Worm (Caenorhabditis elegans): Measurements from ENCODE around the gene F21D12.3.

Gene F21D12.3

ce11 chrII:7341572-7342303 lies 17.9 kb upstream of the F21D12.3 start:
- TF ChIP-seq W03F9.2 (tag; optimal IDR thresholded peaks at IDR 0.05) (no peak), dao-5 (tag; optimal IDR thresholded peaks at IDR 0.05) (no peak), him-1 (tag; optimal IDR thresholded peaks at IDR 0.05) (no peak)

DNA sequence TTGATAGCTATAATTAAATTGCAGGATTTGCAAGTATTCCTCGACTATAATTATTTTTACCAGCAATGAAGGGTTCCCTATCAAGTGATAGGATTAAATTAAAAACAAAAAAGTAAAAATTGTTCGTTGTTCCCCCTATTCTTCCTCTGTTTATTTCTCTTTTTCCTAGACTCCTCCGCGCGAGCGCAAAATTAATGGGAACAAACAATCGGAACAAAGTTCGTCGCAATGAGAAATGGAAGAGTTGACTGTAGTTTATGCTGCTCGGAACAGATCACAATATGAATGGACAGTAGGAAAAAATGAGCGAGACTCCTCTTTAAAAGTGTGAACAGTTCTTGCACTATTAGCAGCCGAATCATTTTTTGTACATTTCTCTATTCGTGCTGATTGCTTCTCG lies 16.9 kb upstream of the F21D12.3 start:
- no peak for TF ChIP-seq dao-5 (tag; optimal IDR thresholded peaks at IDR 0.05)
- no peak for TF ChIP-seq him-1 (tag; optimal IDR thresholded peaks at IDR 0.05)
- no peak for TF ChIP-seq W03F9.2 (tag; optimal IDR thresholded peaks at IDR 0.05)

DNA sequence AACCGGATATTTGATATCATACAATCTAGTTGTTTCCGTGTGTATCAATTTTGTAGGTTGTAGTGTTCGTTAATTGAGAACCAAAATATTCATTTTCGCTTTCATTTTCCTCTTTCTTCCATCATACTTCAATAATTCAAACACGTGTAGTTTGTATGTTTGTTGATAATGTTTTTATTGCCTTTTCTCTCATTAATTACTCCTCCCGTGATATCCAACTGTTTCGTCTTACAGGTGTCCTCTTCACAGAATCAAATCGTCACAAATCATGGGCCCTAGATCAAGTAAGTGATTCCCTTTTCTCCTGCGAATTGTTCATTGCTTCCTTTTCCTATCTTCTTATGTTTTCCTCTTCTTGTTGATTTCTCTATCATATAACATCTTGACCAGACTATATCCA lies 15.2 kb upstream of the F21D12.3 start, which contains the start of gene nhr-21:
TSS of gene nhr-21 (plus strand) at position 235 of the 400 bp plus-strand sequence.
- TF ChIP-seq dao-5 (tag; optimal IDR thresholded peaks at IDR 0.05): no peak
- no peak for TF ChIP-seq him-1 (tag; optimal IDR thresholded peaks at IDR 0.05)
- no peak for TF ChIP-seq W03F9.2 (tag; optimal IDR thresholded peaks at IDR 0.05)

DNA sequence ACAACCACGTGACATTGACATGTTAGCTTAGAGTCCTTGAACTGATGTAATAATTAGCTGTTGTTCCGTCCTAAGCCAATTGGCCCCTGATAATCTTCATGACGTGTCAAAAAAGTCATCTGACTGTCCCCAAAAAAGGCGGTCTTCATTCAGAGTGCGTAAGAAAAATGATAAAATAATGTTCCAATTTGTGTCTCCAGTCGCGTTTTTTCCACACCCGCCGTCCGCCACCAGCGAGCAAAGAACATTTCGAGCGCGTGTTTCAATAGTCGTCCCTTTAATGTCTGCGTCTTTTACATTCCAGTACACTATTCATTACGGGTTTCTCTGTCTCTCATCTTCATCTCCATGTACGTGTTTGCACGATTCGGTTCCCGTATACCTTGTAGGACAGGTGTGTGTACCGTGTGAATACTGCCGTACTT lies 13.7 kb upstream of the F21D12.3 start:
- TF ChIP-seq him-1 (tag; optimal IDR thresholded peaks at IDR 0.05) (no peak), W03F9.2 (tag; optimal IDR thresholded peaks at IDR 0.05) (peak; percentile 54)

- TF ChIP-seq dao-5 (tag; optimal IDR thresholded peaks at IDR 0.05): no peak
- TF ChIP-seq W03F9.2 (tag; optimal IDR thresholded peaks at IDR 0.05): no peak
These were observed 7.4 kb upstream of the F21D12.3 start, which contains the start of gene npax-1 for ce11 chrII:7331224-7331623. Gene npax-1 (minus strand): TSS chrII:7331324.

- TF ChIP-seq W03F9.2 (tag; optimal IDR thresholded peaks at IDR 0.05) (no peak), him-1 (tag; optimal IDR thresholded peaks at IDR 0.05) (peak; percentile 72)
These were observed 3.2 kb upstream of the F21D12.3 start for ce11 chrII:7326997-7327396.

ce11 chrII:7326199-7326598 lies 2.4 kb upstream of the F21D12.3 start:
- TF ChIP-seq dao-5 (tag; optimal IDR thresholded peaks at IDR 0.05) (no peak), W03F9.2 (tag; optimal IDR thresholded peaks at IDR 0.05) (no peak), him-1 (tag; optimal IDR thresholded peaks at IDR 0.05) (no peak)

DNA sequence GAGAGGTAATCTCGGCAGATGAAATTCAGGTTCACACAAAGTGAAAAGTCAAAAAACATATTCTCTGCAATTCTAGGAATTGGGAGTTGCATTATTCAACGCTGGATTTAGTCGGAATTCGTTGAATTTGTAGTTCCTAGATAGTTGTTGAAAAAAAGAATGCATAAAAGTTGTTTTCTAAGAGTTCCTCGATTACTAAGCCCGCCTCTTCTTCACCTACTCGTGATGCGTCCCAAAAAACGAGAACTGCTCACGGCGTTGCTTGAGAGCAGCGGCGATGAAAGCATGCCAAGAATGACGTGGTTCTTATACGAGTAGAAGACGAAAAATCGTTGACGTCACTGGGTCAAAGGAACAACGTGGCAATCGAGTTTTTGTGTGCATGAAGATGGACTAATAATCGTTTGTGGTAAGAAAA lies 1.2 kb upstream of the F21D12.3 start:
- TF ChIP-seq W03F9.2 (tag; optimal IDR thresholded peaks at IDR 0.05): no peak

DNA sequence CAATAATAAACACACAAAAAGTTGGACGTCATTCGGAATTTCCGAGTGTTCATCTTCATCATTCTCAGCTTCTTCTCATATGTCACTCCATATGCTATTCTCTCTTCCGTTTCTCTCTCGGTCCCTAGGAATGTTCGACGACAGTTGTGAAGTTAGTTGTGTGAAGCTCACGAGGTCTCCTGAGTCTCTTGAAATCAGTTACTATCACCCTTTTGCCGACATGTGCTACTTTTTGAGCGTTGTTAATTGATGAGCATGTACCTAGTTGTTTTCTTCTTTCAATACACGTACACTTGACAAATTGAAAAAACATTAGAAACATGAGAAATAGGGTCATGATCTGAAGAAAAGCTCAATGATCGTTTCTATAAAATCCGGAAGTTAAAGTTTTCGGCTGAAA lies 508 bp downstream of the F21D12.3 start:
- no peak for TF ChIP-seq W03F9.2 (tag; optimal IDR thresholded peaks at IDR 0.05)
- TF ChIP-seq dao-5 (tag; optimal IDR thresholded peaks at IDR 0.05): no peak
- TF ChIP-seq him-1 (tag; optimal IDR thresholded peaks at IDR 0.05): no peak

ce11 chrII:7319471-7319870 lies 4.4 kb downstream of the F21D12.3 start:
- TF ChIP-seq W03F9.2 (tag; optimal IDR thresholded peaks at IDR 0.05) (no peak), him-1 (tag; optimal IDR thresholded peaks at IDR 0.05) (peak; percentile 80), dao-5 (tag; optimal IDR thresholded peaks at IDR 0.05) (no peak)

DNA sequence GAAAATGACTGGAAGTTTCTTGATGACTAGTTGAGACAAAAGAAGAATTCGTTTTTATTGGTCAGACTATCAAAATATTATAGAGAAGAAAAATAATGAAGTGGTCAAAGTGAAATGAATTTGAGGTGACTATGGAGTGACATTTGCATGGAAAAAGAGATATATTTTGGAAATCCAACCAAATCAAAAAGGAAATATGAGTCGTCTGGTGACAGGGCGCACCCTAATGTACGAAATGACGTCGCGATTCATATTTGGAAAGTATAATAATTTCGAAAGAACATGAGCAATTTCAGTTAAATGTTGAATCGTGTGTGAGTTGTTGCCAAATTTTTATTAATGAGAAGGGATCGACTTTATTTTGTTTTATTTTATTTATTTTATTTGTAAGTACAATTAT lies 6.4 kb downstream of the F21D12.3 start, which contains the start of gene F21D12.2:
TSS of gene F21D12.2 (plus strand) at position 301 of the 400 bp plus-strand sequence.
- TF ChIP-seq W03F9.2 (tag; optimal IDR thresholded peaks at IDR 0.05) (no peak), dao-5 (tag; optimal IDR thresholded peaks at IDR 0.05) (no peak), him-1 (tag; optimal IDR thresholded peaks at IDR 0.05) (no peak)

DNA sequence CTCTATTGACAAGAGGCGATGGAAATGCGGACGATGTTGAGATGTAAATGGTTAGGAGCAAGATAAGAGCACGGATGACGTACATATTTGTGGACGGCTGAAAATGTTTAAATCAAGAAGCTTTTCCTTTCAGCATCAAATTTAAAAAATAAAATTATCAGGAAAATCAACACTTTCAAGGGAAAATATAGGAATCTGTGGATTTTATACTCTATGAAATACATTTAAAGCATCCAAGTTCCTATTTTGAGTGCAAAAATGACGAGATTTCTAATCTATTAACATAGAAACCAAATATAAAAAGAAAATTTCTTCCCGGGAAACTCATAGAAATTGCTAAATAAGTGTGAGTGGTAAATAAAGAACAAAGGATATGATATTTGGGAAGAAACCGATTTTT lies 9.7 kb downstream of the F21D12.3 start, which contains the start of gene F45E12.6:
TSS of gene F45E12.6 (minus strand) at position 101 of the 400 bp plus-strand sequence.
- TF ChIP-seq dao-5 (tag; optimal IDR thresholded peaks at IDR 0.05): no peak

DNA sequence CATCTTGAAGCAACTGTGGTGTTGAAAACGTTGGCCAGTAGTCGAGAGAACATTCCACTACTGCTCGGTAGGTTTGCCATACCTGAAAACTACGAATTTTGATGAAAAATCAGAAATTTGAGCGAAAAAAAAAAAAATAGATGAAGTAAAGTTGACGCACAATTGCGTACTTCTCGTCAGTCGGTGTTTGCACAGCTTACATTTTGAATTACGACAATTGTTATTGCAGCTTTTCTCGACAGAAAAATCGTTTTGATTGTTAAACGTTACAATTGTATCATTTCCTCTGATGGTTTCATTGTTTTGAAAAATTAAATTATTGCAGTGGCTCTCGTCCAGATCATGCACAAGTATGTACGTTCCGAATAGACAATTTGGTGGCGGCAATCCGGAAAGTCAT lies 13.8 kb downstream of the F21D12.3 start, which contains the start of the genes F45E12.5 and cnep-1:
TSS of gene F45E12.5 (minus strand) at position 93 of the 400 bp plus-strand sequence.
TSS of gene cnep-1 (plus strand) at position 326 of the 400 bp plus-strand sequence.
- TF ChIP-seq W03F9.2 (tag; optimal IDR thresholded peaks at IDR 0.05) (no peak), him-1 (tag; optimal IDR thresholded peaks at IDR 0.05) (no peak), dao-5 (tag; optimal IDR thresholded peaks at IDR 0.05) (no peak)

DNA sequence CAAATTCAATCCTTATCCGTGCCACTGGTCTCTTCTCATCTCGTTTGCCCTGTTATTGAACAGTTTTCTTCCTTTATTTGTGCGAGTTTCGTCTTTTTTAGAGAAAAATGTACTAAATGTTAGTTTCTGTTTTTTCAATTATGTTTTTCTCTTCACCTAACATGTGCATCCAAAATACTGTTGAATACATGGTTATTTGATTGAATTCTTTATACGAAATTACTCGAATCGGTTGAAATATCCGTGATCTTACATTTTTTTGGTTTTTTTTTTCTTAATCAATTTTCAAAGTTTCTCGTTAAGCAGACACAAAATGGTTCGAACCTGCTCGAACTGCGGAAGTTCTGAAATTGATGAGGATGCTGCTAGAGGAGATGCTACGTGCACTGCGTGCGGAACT lies 18.3 kb downstream of the F21D12.3 start, which contains the start of gene brf-1:
TSS of gene brf-1 (plus strand) at position 301 of the 400 bp plus-strand sequence.
- TF ChIP-seq him-1 (tag; optimal IDR thresholded peaks at IDR 0.05) (no peak), dao-5 (tag; optimal IDR thresholded peaks at IDR 0.05) (no peak), W03F9.2 (tag; optimal IDR thresholded peaks at IDR 0.05) (no peak)

DNA sequence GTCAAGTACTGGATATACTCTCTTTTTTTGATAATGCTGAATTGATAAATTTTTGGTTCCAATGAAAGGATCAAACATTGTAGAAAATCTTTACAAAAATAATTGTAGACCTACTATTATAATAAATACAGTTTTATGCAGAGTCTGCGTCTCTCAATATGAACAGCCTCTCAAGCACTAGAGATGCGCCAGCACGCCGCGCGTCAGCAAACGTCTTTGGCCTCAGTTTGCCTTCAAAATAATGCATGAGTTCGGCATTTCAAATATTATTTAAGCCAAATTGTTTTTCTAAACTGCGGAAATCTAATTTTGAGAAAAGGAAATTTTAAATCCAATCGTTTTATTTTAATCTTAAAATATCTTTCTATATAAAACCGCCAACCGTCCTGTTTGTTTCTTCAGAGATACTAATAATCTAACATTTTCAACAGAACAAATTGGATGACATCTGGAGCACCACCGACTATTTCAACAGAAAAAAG lies 22.1 kb downstream of the F21D12.3 start, which contains the start of gene cul-4:
TSS of gene cul-4 (plus strand) at position 432 of the 482 bp plus-strand sequence.
- TF ChIP-seq W03F9.2 (tag; optimal IDR thresholded peaks at IDR 0.05): peak; percentile 82
- no peak for TF ChIP-seq dao-5 (tag; optimal IDR thresholded peaks at IDR 0.05)
